Worm (Caenorhabditis elegans) whole organism, late embryonic: ENCODE data around the gene ceh-18.

Source experiments
- F13H6.1 ChIP-seq: sonication (generic microtip); optimal IDR thresholded peaks from 2 replicates; lab custom pipeline; 2016; ENCODE audit warnings: missing genetic modification characterization, missing compliant biosample characterization
- K02D7.2 ChIP-seq: sonication (generic microtip); optimal IDR thresholded peaks from 2 replicates; lab custom pipeline; 2017; ENCODE audit warnings: mild to moderate bottlenecking, missing genetic modification characterization, missing compliant biosample characterization
- K09A11.1 ChIP-seq: sonication (generic microtip); optimal IDR thresholded peaks from 2 replicates; lab custom pipeline; 2017; ENCODE audit warnings: antibody characterized with exemption, mild to moderate bottlenecking, missing genetic modification characterization, missing compliant biosample characterization; ENCODE audit not compliant: insufficient read depth
- Y22D7AL.16 ChIP-seq: sonication (generic microtip); optimal IDR thresholded peaks from 2 replicates; lab custom pipeline; 2016; ENCODE audit warnings: missing genetic modification characterization, missing compliant biosample characterization
- ceh-14 ChIP-seq: sonication (generic microtip); optimal IDR thresholded peaks from 2 replicates; lab custom pipeline; 2016; ENCODE audit warnings: missing genotype, missing genetic modification characterization, missing compliant biosample characterization
- ceh-18 ChIP-seq: sonication (generic microtip); optimal IDR thresholded peaks from 2 replicates; lab custom pipeline; 2016; ENCODE audit warnings: missing genetic modification characterization, missing compliant biosample characterization
- ceh-24 ChIP-seq: sonication (generic microtip); optimal IDR thresholded peaks from 2 replicates; lab custom pipeline; 2016; ENCODE audit warnings: mild to moderate bottlenecking, missing genetic modification characterization, missing compliant biosample characterization
- ceh-30 ChIP-seq: fragments of 150-350 bp; optimal IDR thresholded peaks from 2 replicates; lab custom pipeline; 2014; ENCODE audit warnings: missing biosample characterization, missing genetic modification characterization
- ceh-31 ChIP-seq: sonication (generic microtip); optimal IDR thresholded peaks from 2 replicates; lab custom pipeline; 2016; ENCODE audit warnings: missing genetic modification characterization, missing compliant biosample characterization
- ceh-45 ChIP-seq: fragments of 200-800 bp; sonication (Bioruptor generic); IDR thresholded peaks from 2 replicates; pipeline ENCODE4 v1.3.6; 2022; ENCODE audit warnings: missing genetic modification reagents, missing genetic modification characterization, missing compliant biosample characterization
- ceh-6 ChIP-seq: fragments of 200-800 bp; sonication (Bioruptor generic); optimal IDR thresholded peaks from 2 replicates; lab custom pipeline; 2018; ENCODE audit warnings: mild to moderate bottlenecking, missing genetic modification characterization, missing compliant biosample characterization
- ceh-9 ChIP-seq: sonication (generic microtip); optimal IDR thresholded peaks from 2 replicates; lab custom pipeline; 2016; ENCODE audit warnings: mild to moderate bottlenecking, missing genetic modification characterization, inconsistent platforms, missing compliant biosample characterization
- elt-4 ChIP-seq: sonication (generic microtip); optimal IDR thresholded peaks from 2 replicates; lab custom pipeline; 2016; ENCODE audit warnings: missing genetic modification characterization, missing compliant biosample characterization
- fkh-10 ChIP-seq: fragments of 150-350 bp; optimal IDR thresholded peaks from 2 replicates; lab custom pipeline; 2014; ENCODE audit warnings: missing biosample characterization, missing genetic modification reagents, missing genetic modification characterization
- gmeb-2 ChIP-seq: sonication (generic microtip); optimal IDR thresholded peaks from 2 replicates; lab custom pipeline; 2016; ENCODE audit warnings: missing genetic modification characterization, inconsistent platforms, missing compliant biosample characterization
- lin-11 ChIP-seq: fragments of 200-800 bp; sonication (Bioruptor generic); optimal IDR thresholded peaks from 2 replicates; lab custom pipeline; 2018; ENCODE audit warnings: mild to moderate bottlenecking, missing genetic modification characterization, missing compliant biosample characterization
- madf-2 ChIP-seq: sonication (generic microtip); optimal IDR thresholded peaks from 2 replicates; lab custom pipeline; 2017; ENCODE audit warnings: missing genetic modification characterization, missing compliant biosample characterization
- nfya-1 ChIP-seq: sonication (generic microtip); optimal IDR thresholded peaks from 2 replicates; lab custom pipeline; 2017; ENCODE audit warnings: missing genetic modification characterization, mild to moderate bottlenecking, missing compliant biosample characterization, antibody characterized with exemption, moderate library complexity
- nhr-11 ChIP-seq: fragments of 150-350 bp; optimal IDR thresholded peaks from 2 replicates; lab custom pipeline; 2014; ENCODE audit warnings: missing biosample characterization, missing genetic modification characterization
- npax-4 ChIP-seq: sonication (generic microtip); optimal IDR thresholded peaks from 2 replicates; lab custom pipeline; 2016; ENCODE audit warnings: missing genetic modification characterization, missing compliant biosample characterization
- pros-1 ChIP-seq: fragments of 150-350 bp; optimal IDR thresholded peaks from 2 replicates; lab custom pipeline; 2014; ENCODE audit warnings: missing biosample characterization, missing genetic modification reagents, missing genetic modification characterization
- rnt-1 ChIP-seq: sonication (generic microtip); optimal IDR thresholded peaks from 2 replicates; lab custom pipeline; 2016; ENCODE audit warnings: missing genetic modification characterization, missing compliant biosample characterization
- sox-2 ChIP-seq: fragments of 200-800 bp; sonication (Bioruptor generic); IDR thresholded peaks from 2 replicates; pipeline ENCODE4 v1.3.6; 2022; ENCODE audit warnings: missing genetic modification reagents, missing genetic modification characterization, missing compliant biosample characterization
- sox-4 ChIP-seq: sonication (generic microtip); optimal IDR thresholded peaks from 2 replicates; lab custom pipeline; 2017; ENCODE audit warnings: mild to moderate bottlenecking, missing genetic modification characterization, inconsistent platforms, missing compliant biosample characterization
- syd-9 ChIP-seq: sonication (generic microtip); optimal IDR thresholded peaks from 2 replicates; lab custom pipeline; 2016; ENCODE audit warnings: mild to moderate bottlenecking, missing genetic modification characterization, moderate library complexity, missing compliant biosample characterization
- tbx-2 ChIP-seq: sonication (generic microtip); optimal IDR thresholded peaks from 2 replicates; lab custom pipeline; 2016; ENCODE audit warnings: missing genetic modification characterization, missing compliant biosample characterization
- ttx-3 ChIP-seq: sonication (generic microtip); optimal IDR thresholded peaks from 2 replicates; lab custom pipeline; 2016; ENCODE audit warnings: missing genetic modification reagents, missing genetic modification characterization, missing compliant biosample characterization
- unc-3 ChIP-seq, 2 experiments: fragments of 200-800 bp in 1 of 2; sonication (Bioruptor generic) in 1 of 2; sonication (generic microtip) in 1 of 2; conservative IDR thresholded peaks in 1 of 2; optimal IDR thresholded peaks in 1 of 2; 2 replicates each; pipeline versions ENCODE4 v1.3.6 to Lab custom; 2016 to 2022; ENCODE audit warnings: missing compliant biosample characterization in 2 of 2, missing genetic modification characterization in 2 of 2, missing genetic modification reagents in 1 of 2
- unc-42 ChIP-seq: sonication (generic microtip); optimal IDR thresholded peaks from 2 replicates; lab custom pipeline; 2016; ENCODE audit warnings: missing genotype, missing genetic modification characterization, missing compliant biosample characterization
- unc-55 ChIP-seq: sonication (generic microtip); optimal IDR thresholded peaks from 2 replicates; lab custom pipeline; 2017; ENCODE audit warnings: missing biosample characterization, missing genetic modification reagents, missing genetic modification characterization
- unc-86 ChIP-seq: sonication (generic microtip); optimal IDR thresholded peaks from 2 replicates; lab custom pipeline; 2016; ENCODE audit warnings: missing genetic modification characterization, missing compliant biosample characterization
- ztf-16 ChIP-seq: sonication (generic microtip); optimal IDR thresholded peaks from 2 replicates; lab custom pipeline; 2017; ENCODE audit warnings: missing genetic modification characterization, missing compliant biosample characterization

The ceh-18 gene

DNA sequence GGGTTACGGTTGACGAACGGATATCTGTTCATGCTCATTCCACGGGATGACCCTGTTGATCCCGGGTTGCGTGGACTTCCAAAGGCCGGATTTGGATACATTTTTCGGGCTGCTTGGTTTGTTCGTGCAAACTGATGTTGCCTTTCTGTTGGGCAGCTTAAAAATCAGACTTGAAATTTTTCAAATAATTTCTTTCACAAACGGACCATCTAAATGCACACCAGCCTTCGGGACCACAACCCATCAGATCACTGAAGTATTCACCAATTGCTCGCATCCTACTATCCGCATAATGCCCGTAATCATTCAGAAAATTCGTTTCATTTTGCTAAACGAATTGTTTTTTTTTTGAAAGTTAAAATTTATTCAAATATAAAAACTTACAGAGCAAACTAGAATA is 38.0 kb upstream of the ceh-18 start, which contains the start of gene F47F2.3:
Gene F47F2.3 (minus strand): TSS at position 101 of the 400 bp plus-strand sequence.
- TF ChIP-seq F13H6.1 (tag; lab: Kevin White, UChicago) (no peak), gmeb-2 (tag; lab: Kevin White, UChicago) (no peak), Y22D7AL.16 (tag; lab: Kevin White, UChicago) (no peak), unc-55 (GFP tag; lab: Kevin White, UChicago) (no peak), lin-11 (tag; lab: Kevin White, UChicago) (no peak), sox-2 (GFP tag; lab: Robert Waterston, UW) (no peak), elt-4 (tag; lab: Kevin White, UChicago) (no peak), unc-3 (GFP tag; conservative IDR thresholded peaks at IDR 0.05; lab: Robert Waterston, UW) (no peak), unc-3 (tag; optimal IDR thresholded peaks at IDR 0.05; lab: Kevin White, UChicago) (no peak), K02D7.2 (tag; lab: Kevin White, UChicago) (no peak)

- TF ChIP-seq ceh-31 (tag; lab: Kevin White, UChicago) (peak; percentile 32), ceh-30 (tag; lab: Kevin White, UChicago) (no peak), ceh-6 (GFP tag; lab: Kevin White, UChicago) (no peak), syd-9 (tag; lab: Kevin White, UChicago) (peak; percentile 1), ceh-18 (tag; lab: Kevin White, UChicago) (no peak)
These were observed 30.0 kb upstream of the ceh-18 start for ce11 chrX:3887595-3887994.

- TF ChIP-seq unc-86 (tag; lab: Kevin White, UChicago) = no peak
- TF ChIP-seq ceh-45 (GFP tag; lab: Robert Waterston, UW) = no peak
- no peak for TF ChIP-seq ttx-3 (tag; lab: Kevin White, UChicago)
- no peak for TF ChIP-seq ceh-30 (tag; lab: Kevin White, UChicago)
- no peak for TF ChIP-seq K09A11.1 (tag; lab: Kevin White, UChicago)
- TF ChIP-seq ceh-24 (tag; lab: Kevin White, UChicago) = no peak
- TF ChIP-seq rnt-1 (tag; lab: Kevin White, UChicago) = no peak
- TF ChIP-seq pros-1 = no peak
- no peak for TF ChIP-seq npax-4 (tag; lab: Kevin White, UChicago)
- TF ChIP-seq madf-2 (tag; lab: Kevin White, UChicago) = no peak
- TF ChIP-seq ceh-14 = no peak
- no peak for TF ChIP-seq ztf-16 (tag; lab: Kevin White, UChicago)
- TF ChIP-seq tbx-2 (tag; lab: Kevin White, UChicago) = no peak
These were observed 20.6 kb upstream of the ceh-18 start, which contains the start of gene F47F2.1 for ce11 chrX:3878233-3878632. TSS of gene F47F2.1 (plus strand) at chrX:3878533.

- TF ChIP-seq fkh-10 (GFP tag; lab: Kevin White, UChicago) (peak; percentile 11), unc-42 (peak; percentile 99), sox-2 (GFP tag; lab: Robert Waterston, UW) (no peak)
These were observed 18.1 kb upstream of the ceh-18 start for ce11 chrX:3875714-3876113.

DNA sequence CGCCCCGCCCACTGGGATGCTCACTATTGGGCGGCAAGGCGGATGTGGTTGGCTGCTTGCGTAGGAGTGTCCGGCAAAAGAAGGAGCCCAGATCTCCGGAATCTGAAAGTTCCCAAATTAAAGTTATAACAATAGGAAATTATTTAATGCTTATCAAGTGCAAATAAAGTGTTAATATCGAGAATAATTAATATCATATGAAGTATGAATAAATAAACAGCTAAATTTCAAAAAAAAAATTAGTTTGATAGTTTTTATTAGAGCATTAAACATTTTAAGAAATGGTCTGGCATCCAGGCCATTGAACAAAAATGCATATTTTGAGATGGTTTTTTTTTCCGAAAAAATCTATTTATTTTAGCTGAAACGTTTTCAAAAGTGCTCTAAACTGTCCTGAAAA is 15.8 kb upstream of the ceh-18 start, which contains the start of gene lim-4:
Gene lim-4 (minus strand): TSS at position 101 of the 400 bp plus-strand sequence.
- TF ChIP-seq nfya-1 (peak; percentile 45), sox-2 (GFP tag; lab: Robert Waterston, UW) (no peak), ceh-9 (tag; lab: Kevin White, UChicago) (no peak)
- TF ChIP-seq, all 69 proteins: peak for 1

DNA sequence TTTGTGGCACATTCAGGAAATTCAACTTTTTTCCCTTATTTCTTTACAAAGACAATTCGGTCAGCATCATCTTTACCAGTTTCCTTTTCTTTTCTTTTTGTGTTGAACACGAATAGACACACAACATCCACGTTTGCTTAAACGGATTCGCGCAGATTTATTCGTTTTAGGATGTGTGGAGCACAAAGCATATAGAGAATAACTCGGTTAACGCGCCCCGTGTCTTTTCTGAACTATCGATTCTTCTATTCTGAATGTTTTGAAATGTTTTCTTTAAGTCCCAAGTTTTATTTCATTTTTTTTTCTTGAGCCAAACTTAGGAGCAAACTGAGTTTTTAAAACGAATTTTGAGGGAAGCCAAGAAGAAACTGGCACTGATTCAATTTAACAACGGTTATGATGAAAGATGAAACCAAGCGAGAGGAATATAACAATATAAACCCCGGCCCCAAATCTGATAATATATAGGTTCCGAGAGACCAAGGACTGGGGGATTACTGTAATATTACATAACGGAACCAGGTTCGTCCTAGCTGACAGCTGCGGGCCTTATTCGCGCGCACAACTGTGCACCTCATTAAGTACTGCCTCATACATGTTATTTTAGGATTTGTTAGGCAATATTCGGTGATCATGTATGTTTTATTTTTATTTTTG is 14.1 kb upstream of the ceh-18 start:
- TF ChIP-seq nhr-11 (tag; lab: Kevin White, UChicago) = no peak
- peak; percentile 92 for TF ChIP-seq unc-42
- no peak for TF ChIP-seq unc-55 (GFP tag; lab: Kevin White, UChicago)
- TF ChIP-seq sox-4 = no peak
